Worm (Caenorhabditis elegans) whole organism, late embryonic: ENCODE measurements around the gene srw-26.

Source experiments
- F13H6.1 ChIP-seq: sonication (generic microtip); optimal IDR thresholded peaks from 2 replicates; lab custom pipeline; 2016; ENCODE audit warnings: missing genetic modification characterization, missing compliant biosample characterization
- T23F11.4 ChIP-seq: fragments of 200-800 bp; sonication (Bioruptor generic); optimal IDR thresholded peaks from 2 replicates; lab custom pipeline; 2018; ENCODE audit warnings: mild to moderate bottlenecking, missing genetic modification characterization, missing compliant biosample characterization
- ahr-1 ChIP-seq: sonication (generic microtip); optimal IDR thresholded peaks from 2 replicates; lab custom pipeline; 2016; ENCODE audit warnings: missing genetic modification characterization, missing compliant biosample characterization
- ama-1 ChIP-seq: fragments of 150-350 bp; optimal IDR thresholded peaks from 2 replicates; lab custom pipeline; 2014
- ceh-48 ChIP-seq: sonication (generic microtip); optimal IDR thresholded peaks from 2 replicates; lab custom pipeline; 2016; ENCODE audit warnings: missing genetic modification characterization, inconsistent platforms, missing compliant biosample characterization
- fkh-10 ChIP-seq: fragments of 150-350 bp; optimal IDR thresholded peaks from 2 replicates; lab custom pipeline; 2014; ENCODE audit warnings: missing biosample characterization, missing genetic modification reagents, missing genetic modification characterization
- hlh-6 ChIP-seq: sonication (generic microtip); optimal IDR thresholded peaks from 2 replicates; lab custom pipeline; 2016; ENCODE audit warnings: missing genotype, missing genetic modification characterization, missing compliant biosample characterization
- hlh-8 ChIP-seq: sonication (generic microtip); optimal IDR thresholded peaks from 2 replicates; lab custom pipeline; 2016; ENCODE audit warnings: missing genotype, missing genetic modification characterization, missing compliant biosample characterization
- lim-6 ChIP-seq: sonication (generic microtip); optimal IDR thresholded peaks from 2 replicates; lab custom pipeline; 2016; ENCODE audit warnings: missing genetic modification characterization, missing compliant biosample characterization
- nfya-1 ChIP-seq: sonication (generic microtip); optimal IDR thresholded peaks from 2 replicates; lab custom pipeline; 2017; ENCODE audit warnings: missing genetic modification characterization, mild to moderate bottlenecking, missing compliant biosample characterization, antibody characterized with exemption, moderate library complexity
- nhr-11 ChIP-seq: fragments of 150-350 bp; optimal IDR thresholded peaks from 2 replicates; lab custom pipeline; 2014; ENCODE audit warnings: missing biosample characterization, missing genetic modification characterization
- sdc-2 ChIP-seq: sonication (generic microtip); optimal IDR thresholded peaks from 2 replicates; lab custom pipeline; 2016; ENCODE audit warnings: missing genotype, missing genetic modification characterization, missing compliant biosample characterization
- sox-2 ChIP-seq: fragments of 200-800 bp; sonication (Bioruptor generic); IDR thresholded peaks from 2 replicates; pipeline ENCODE4 v1.3.6; 2022; ENCODE audit warnings: missing genetic modification reagents, missing genetic modification characterization, missing compliant biosample characterization
- unc-86 ChIP-seq: sonication (generic microtip); optimal IDR thresholded peaks from 2 replicates; lab custom pipeline; 2016; ENCODE audit warnings: missing genetic modification characterization, missing compliant biosample characterization

DNA sequence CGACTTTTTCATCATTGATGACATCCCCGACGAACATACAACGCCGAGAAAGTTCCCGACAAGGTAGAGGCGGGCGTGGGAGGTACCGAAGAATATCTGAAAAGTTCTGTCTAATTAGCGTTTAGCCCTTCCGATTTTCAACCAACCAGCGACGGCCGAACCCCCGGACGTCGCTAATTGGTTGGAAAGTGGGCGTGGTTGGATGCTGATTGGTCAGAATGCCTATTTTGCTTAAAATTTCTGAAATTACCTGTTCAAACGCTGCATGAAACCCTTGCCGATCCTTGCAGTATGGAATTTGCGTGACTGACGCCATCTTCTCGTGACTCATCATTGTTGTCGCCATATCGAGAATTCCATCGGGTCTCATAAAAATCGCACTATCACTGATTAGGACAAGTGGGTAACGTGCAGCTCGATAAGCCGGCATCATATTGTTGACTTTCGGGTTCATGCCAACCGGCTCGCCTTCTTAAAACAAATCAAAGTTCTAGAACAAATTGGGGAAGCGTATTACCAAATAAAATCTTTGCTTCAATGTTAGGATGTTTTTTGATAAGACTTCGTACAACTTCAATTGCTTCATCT is 44.5 kb downstream of the srw-26 start:
- TF ChIP-seq lim-6 (tag; lab: Kevin White, UChicago) (no peak), ceh-48 (tag; lab: Kevin White, UChicago) (no peak), nhr-11 (tag; lab: Kevin White, UChicago) (no peak), fkh-10 (GFP tag; lab: Kevin White, UChicago) (no peak), sdc-2 (tag; lab: Kevin White, UChicago) (no peak), T23F11.4 (GFP tag; lab: Kevin White, UChicago) (no peak), unc-86 (tag; lab: Kevin White, UChicago) (no peak), nfya-1 (tag; lab: Kevin White, UChicago) (peak; percentile 34), hlh-6 (tag; lab: Kevin White, UChicago) (no peak), hlh-8 (no peak), sox-2 (GFP tag; lab: Robert Waterston, UW) (no peak), ahr-1 (tag; lab: Kevin White, UChicago) (no peak), F13H6.1 (no peak), ama-1 (lab: Kevin White, UChicago) (no peak)
